Fruit fly (Drosophila melanogaster) whole organism, embryonic: ENCODE measurements around the gene Tasp1.

Experiments
- ATbp ChIP-seq: fragments of 200-800 bp; sonication (Bioruptor generic); optimal IDR thresholded peaks from 2 replicates; lab custom pipeline; 2017; ENCODE audit warnings: missing biosample characterization, mild to moderate bottlenecking, missing genetic modification characterization, missing genetic modification reagents
- C15 ChIP-seq: fragments of 200-800 bp; sonication (Bioruptor generic); IDR thresholded peaks from 3 replicates; pipeline ENCODE4 v1.3.6; 2022; ENCODE audit warnings: missing biosample characterization, missing genetic modification characterization
- CG11723 ChIP-seq: fragments of 200-800 bp; sonication (Bioruptor generic); optimal IDR thresholded peaks from 2 replicates; lab custom pipeline; 2017; ENCODE audit warnings: missing biosample characterization, mild to moderate bottlenecking, missing genetic modification characterization
- CG12236 ChIP-seq: fragments of 200-800 bp; sonication (Bioruptor generic); optimal IDR thresholded peaks from 2 replicates; lab custom pipeline; 2016; ENCODE audit warnings: missing biosample characterization, missing genetic modification characterization
- CG12744 ChIP-seq: fragments of 200-800 bp; sonication (Bioruptor generic); optimal IDR thresholded peaks from 2 replicates; lab custom pipeline; 2016; ENCODE audit warnings: missing biosample characterization, missing genetic modification characterization
- CG15073 ChIP-seq: fragments of 200-800 bp; sonication (Bioruptor generic); optimal IDR thresholded peaks from 2 replicates; lab custom pipeline; 2016; ENCODE audit warnings: missing biosample characterization, missing genetic modification characterization
- CG15479 ChIP-seq: fragments of 200-800 bp; sonication (Bioruptor generic); optimal IDR thresholded peaks from 3 replicates; lab custom pipeline; 2019; ENCODE audit warnings: missing biosample characterization, mild to moderate bottlenecking, missing genetic modification characterization, moderate library complexity
- CG15514 ChIP-seq: fragments of 200-800 bp; sonication (Bioruptor generic); optimal IDR thresholded peaks from 3 replicates; lab custom pipeline; 2017; ENCODE audit warnings: missing biosample characterization, missing genetic modification characterization, mild to moderate bottlenecking, moderate library complexity, missing genetic modification reagents
- CG15601 ChIP-seq: fragments of 200-800 bp; sonication (Bioruptor generic); optimal IDR thresholded peaks from 3 replicates; lab custom pipeline; 2019; ENCODE audit warnings: missing biosample characterization, mild to moderate bottlenecking, missing genetic modification characterization, moderate library complexity
- CG16779 ChIP-seq: fragments of 200-800 bp; sonication (Bioruptor generic); IDR thresholded peaks from 2 replicates; pipeline ENCODE4 v1.3.6; 2022; ENCODE audit warnings: missing biosample characterization, missing genetic modification characterization
- CG16815 ChIP-seq: fragments of 200-800 bp; sonication (Bioruptor generic); optimal IDR thresholded peaks from 3 replicates; lab custom pipeline; 2017; ENCODE audit warnings: missing biosample characterization, mild to moderate bottlenecking, missing genetic modification characterization
- CG17186 ChIP-seq: fragments of 200-800 bp; sonication (Bioruptor generic); optimal IDR thresholded peaks from 3 replicates; lab custom pipeline; 2017; ENCODE audit warnings: missing biosample characterization, missing genetic modification reagents, missing genetic modification characterization
- CG17359 ChIP-seq: fragments of 200-800 bp; sonication (Bioruptor generic); optimal IDR thresholded peaks from 3 replicates; lab custom pipeline; 2018; ENCODE audit warnings: missing biosample characterization, mild to moderate bottlenecking, missing genetic modification characterization, moderate library complexity
- CG17568 ChIP-seq: fragments of 200-800 bp; sonication (Bioruptor generic); optimal IDR thresholded peaks from 2 replicates; lab custom pipeline; 2018; ENCODE audit warnings: missing biosample characterization, mild to moderate bottlenecking, missing genetic modification characterization, moderate library complexity
- CG17829 ChIP-seq: fragments of 200-800 bp; optimal IDR thresholded peaks from 2 replicates; lab custom pipeline; 2019; ENCODE audit warnings: missing biosample characterization, mild to moderate bottlenecking, missing genetic modification characterization, moderate library complexity
- CG3281 ChIP-seq: fragments of 200-800 bp; sonication (Bioruptor generic); optimal IDR thresholded peaks from 3 replicates; lab custom pipeline; 2017; ENCODE audit warnings: missing biosample characterization, mild to moderate bottlenecking, missing genetic modification characterization
- Chrac-16 ChIP-seq: fragments of 200-800 bp; sonication (Bioruptor generic); optimal IDR thresholded peaks from 3 replicates; lab custom pipeline; 2016; ENCODE audit warnings: missing biosample characterization, missing genetic modification characterization
- Dfd ChIP-seq, 2 experiments: fragments of >200 bp; optimal IDR thresholded peaks; 2 replicates each; lab custom pipeline; 2017; ENCODE audit warnings: missing biosample characterization in 2 of 2, missing genetic modification characterization in 2 of 2
- Dip2 ChIP-seq: fragments of 200-800 bp; sonication (Bioruptor generic); IDR thresholded peaks from 2 replicates; pipeline ENCODE4 v1.3.6; 2022; ENCODE audit warnings: missing biosample characterization, missing genetic modification characterization
- Fer2 ChIP-seq: fragments of 200-800 bp; sonication (Bioruptor generic); optimal IDR thresholded peaks from 2 replicates; lab custom pipeline; 2018; ENCODE audit warnings: missing biosample characterization, mild to moderate bottlenecking, missing genetic modification characterization, moderate library complexity
- H15 ChIP-seq: fragments of 200-800 bp; sonication (Bioruptor generic); IDR thresholded peaks from 3 replicates; pipeline ENCODE4 v1.3.6; 2022; ENCODE audit warnings: missing biosample characterization, missing genetic modification characterization
- Hand ChIP-seq: fragments of 200-800 bp; sonication (Bioruptor generic); optimal IDR thresholded peaks from 2 replicates; lab custom pipeline; 2017; ENCODE audit warnings: mild to moderate bottlenecking, missing biosample characterization, missing genetic modification reagents, missing genetic modification characterization
- Hr3 ChIP-seq: fragments of 200-800 bp; sonication (Bioruptor generic); optimal IDR thresholded peaks from 3 replicates; lab custom pipeline; 2016; ENCODE audit warnings: missing biosample characterization, missing genetic modification characterization
- Hr51 ChIP-seq, 2 experiments: fragments of 200-800 bp; sonication (Bioruptor generic); optimal IDR thresholded peaks; 2 replicates in 1 of 2; 3 replicates in 1 of 2; lab custom pipeline; 2016 to 2018; ENCODE audit warnings: missing biosample characterization in 2 of 2, missing genetic modification characterization in 2 of 2, mild to moderate bottlenecking in 1 of 2, moderate library complexity in 1 of 2
- Hsf ChIP-seq: fragments of 200-800 bp; sonication (Bioruptor generic); optimal IDR thresholded peaks from 3 replicates; lab custom pipeline; 2016; ENCODE audit warnings: missing biosample characterization, missing genetic modification characterization
- Mrtf ChIP-seq: fragments of 200-800 bp; sonication (Bioruptor generic); IDR thresholded peaks from 3 replicates; pipeline ENCODE4 v1.3.6; 2022; ENCODE audit warnings: missing biosample characterization, missing genetic modification characterization
- NC2β ChIP-seq: fragments of 200-800 bp; sonication (Bioruptor generic); optimal IDR thresholded peaks from 2 replicates; lab custom pipeline; 2016; ENCODE audit warnings: missing biosample characterization, missing genetic modification characterization
- Scr ChIP-seq: fragments of 200-800 bp; sonication (Bioruptor generic); IDR thresholded peaks from 2 replicates; pipeline ENCODE4 v1.3.6; 2022; ENCODE audit warnings: missing biosample characterization, missing genetic modification characterization; ENCODE audit not compliant: partially characterized antibody
- ara ChIP-seq: fragments of 200-800 bp; sonication (Bioruptor generic); IDR thresholded peaks from 2 replicates; pipeline ENCODE4 v1.3.6; 2022; ENCODE audit warnings: missing biosample characterization, missing genetic modification characterization
- ash1 ChIP-seq: fragments of 200-800 bp; sonication (Bioruptor generic); optimal IDR thresholded peaks from 2 replicates; lab custom pipeline; 2018; ENCODE audit warnings: missing biosample characterization, mild to moderate bottlenecking, missing genetic modification characterization
- bcd ChIP-seq: fragments of 200-800 bp; sonication (Bioruptor generic); optimal IDR thresholded peaks from 2 replicates; lab custom pipeline; 2017; ENCODE audit warnings: missing biosample characterization, mild to moderate bottlenecking, missing genetic modification characterization
- bigmax ChIP-seq: fragments of 200-800 bp; sonication (Bioruptor generic); optimal IDR thresholded peaks from 2 replicates; lab custom pipeline; 2018; ENCODE audit warnings: missing biosample characterization, mild to moderate bottlenecking, missing genetic modification characterization
- cas ChIP-seq: fragments of 200-800 bp; sonication (Bioruptor generic); IDR thresholded peaks from 2 replicates; pipeline ENCODE4 v1.3.6; 2022; ENCODE audit warnings: missing biosample characterization, missing genetic modification characterization
- ems ChIP-seq: fragments of 200-800 bp; sonication (Bioruptor generic); optimal IDR thresholded peaks from 3 replicates; lab custom pipeline; 2016; ENCODE audit warnings: missing biosample characterization, missing genetic modification characterization
- exex ChIP-seq: fragments of 200-800 bp; sonication (Bioruptor generic); optimal IDR thresholded peaks from 4 replicates; lab custom pipeline; 2018; ENCODE audit warnings: missing biosample characterization, mild to moderate bottlenecking, missing genetic modification characterization, moderate library complexity
- fu2 ChIP-seq: fragments of 200-800 bp; sonication (Bioruptor generic); optimal IDR thresholded peaks from 2 replicates; lab custom pipeline; 2016; ENCODE audit warnings: missing biosample characterization, missing genetic modification characterization
- grau ChIP-seq: fragments of 200-800 bp; optimal IDR thresholded peaks from 3 replicates; lab custom pipeline; 2019; ENCODE audit warnings: missing biosample characterization, mild to moderate bottlenecking, missing genetic modification characterization, moderate library complexity
- gsb ChIP-seq: fragments of 200-800 bp; sonication (Bioruptor generic); IDR thresholded peaks from 2 replicates; pipeline ENCODE4 v1.3.6; 2022; ENCODE audit warnings: missing biosample characterization, missing genetic modification characterization
- hkb ChIP-seq, 2 experiments: fragments of 200-800 bp in 1 of 2; fragments of >200 bp in 1 of 2; sonication (Bioruptor generic) in 1 of 2; IDR thresholded peaks in 1 of 2; optimal IDR thresholded peaks in 1 of 2; 2 replicates each; pipeline versions ENCODE4 v1.3.6 to Lab custom; 2017 to 2022; ENCODE audit warnings: missing biosample characterization in 1 of 2, missing genetic modification characterization in 1 of 2
- ken ChIP-seq: fragments of 200-800 bp; sonication (Bioruptor generic); IDR thresholded peaks from 3 replicates; pipeline ENCODE4 v1.3.6; 2022; ENCODE audit warnings: missing biosample characterization, missing genetic modification characterization
- knrl ChIP-seq: fragments of 200-800 bp; sonication (Bioruptor generic); IDR thresholded peaks from 3 replicates; pipeline ENCODE4 v1.3.6; 2022; ENCODE audit warnings: missing biosample characterization, missing genetic modification characterization; ENCODE audit not compliant: partially characterized antibody
- luna ChIP-seq: fragments of 200-800 bp; sonication (Bioruptor generic); optimal IDR thresholded peaks from 2 replicates; lab custom pipeline; 2016; ENCODE audit warnings: missing biosample characterization, missing genetic modification characterization
- pita ChIP-seq: fragments of 200-800 bp; sonication (Bioruptor generic); optimal IDR thresholded peaks from 2 replicates; lab custom pipeline; 2017; ENCODE audit warnings: missing biosample characterization, mild to moderate bottlenecking, missing genetic modification characterization
- ro ChIP-seq: fragments of 200-800 bp; sonication (Bioruptor generic); IDR thresholded peaks from 2 replicates; pipeline ENCODE4 v1.3.6; 2022; ENCODE audit warnings: missing biosample characterization, missing genetic modification characterization
- sd ChIP-seq: fragments of 200-800 bp; sonication (Bioruptor generic); optimal IDR thresholded peaks from 3 replicates; lab custom pipeline; 2018; ENCODE audit warnings: missing biosample characterization, mild to moderate bottlenecking, missing genetic modification characterization, moderate library complexity
- sna ChIP-seq: fragments of 200-800 bp; sonication (Bioruptor generic); IDR thresholded peaks from 2 replicates; pipeline ENCODE4 v1.3.6; 2022; ENCODE audit warnings: missing biosample characterization, missing genetic modification characterization; ENCODE audit not compliant: partially characterized antibody
- sqz ChIP-seq: fragments of 200-800 bp; sonication (Bioruptor generic); optimal IDR thresholded peaks from 3 replicates; lab custom pipeline; 2018; ENCODE audit warnings: missing biosample characterization, mild to moderate bottlenecking, missing genetic modification characterization
- unpg ChIP-seq: fragments of 200-800 bp; sonication (Bioruptor generic); optimal IDR thresholded peaks from 3 replicates; lab custom pipeline; 2018; ENCODE audit warnings: missing biosample characterization, mild to moderate bottlenecking, missing genetic modification characterization, moderate library complexity
- wor ChIP-seq: fragments of 200-800 bp; sonication (Bioruptor generic); IDR thresholded peaks from 2 replicates; pipeline ENCODE4 v1.3.6; 2022; ENCODE audit warnings: missing biosample characterization, missing genetic modification characterization

Tasp1 gene

DNA sequence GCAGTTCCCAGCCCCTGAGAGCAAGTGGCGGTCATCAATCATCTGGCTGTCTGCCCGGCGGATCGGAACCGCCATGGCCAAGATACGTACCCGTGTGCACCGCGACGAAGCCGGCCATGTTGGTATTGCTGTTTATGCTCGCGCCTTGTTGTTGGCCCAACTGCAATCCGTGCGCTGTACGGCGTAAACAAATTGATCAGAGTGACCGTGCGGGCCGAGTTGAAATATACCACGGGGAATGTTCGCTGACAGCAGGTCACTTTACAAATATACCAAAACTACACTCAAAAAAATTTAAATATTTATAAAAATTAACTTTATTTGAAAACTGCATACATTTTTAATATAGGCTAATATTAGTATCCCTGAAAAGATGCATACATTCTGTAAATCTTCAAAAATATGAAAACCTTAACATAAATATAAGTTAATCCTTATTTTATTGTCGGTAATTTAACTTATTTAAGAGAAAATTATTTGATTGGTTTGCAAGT is at the start of gene Tasp1 (continued):
- TF ChIP-seq Chrac-16 (peak; percentile 50), ash1 (GFP tag; lab: Kevin White, UChicago) (no peak), wor (GFP tag; lab: Robert Waterston, UW) (peak; percentile 10; the same call in 1 of the 2 replicates), unpg (GFP tag; lab: Kevin White, UChicago) (peak; percentile 69), sd (peak; percentile 86), Dfd (GFP tag; optimal IDR thresholded peaks at IDR 0.05; lab: Kevin White, UChicago) (no peak), ems (GFP tag; lab: Kevin White, UChicago) (peak; percentile 1), exex (no peak), H15 (GFP tag; lab: Robert Waterston, UW) (no peak), NC2β (no peak), ken (GFP tag; lab: Robert Waterston, UW) (peak; percentile 57; the same call in 2 of the 3 replicates), hkb (optimal IDR thresholded peaks at IDR 0.05; lab: Kevin White, UChicago) (no peak), hkb (GFP tag; IDR thresholded peaks at IDR 0.05; lab: Robert Waterston, UW) (peak; percentile 74), luna (GFP tag; lab: Kevin White, UChicago) (no peak), Scr (peak; percentile 23; the same call in 1 of the 2 replicates), CG15073 (GFP tag; lab: Kevin White, UChicago) (no peak), CG17359 (peak; percentile 60), ATbp (GFP tag; lab: Kevin White, UChicago) (no peak), ro (GFP tag; lab: Robert Waterston, UW) (0 out of 2 replicates have a peak, but pooled peaks have one; percentile 32), CG15514 (GFP tag; lab: Kevin White, UChicago) (peak; percentile 58), CG15601 (tag; lab: Kevin White, UChicago) (peak; percentile 55), knrl (no peak; the same call in 2 of the 3 replicates), grau (tag; lab: Kevin White, UChicago) (peak; percentile 78), cas (GFP tag; lab: Robert Waterston, UW) (peak; percentile 71; the same call in 1 of the 2 replicates), CG16779 (GFP tag; lab: Robert Waterston, UW) (no peak), bigmax (GFP tag; lab: Kevin White, UChicago) (no peak), fu2 (GFP tag; lab: Kevin White, UChicago) (no peak), CG3281 (GFP tag; lab: Kevin White, UChicago) (peak; percentile 43), Hand (no peak), Hsf (GFP tag; lab: Kevin White, UChicago) (peak; percentile 53), CG12236 (no peak), Mrtf (GFP tag; lab: Robert Waterston, UW) (no peak), ara (GFP tag; lab: Robert Waterston, UW) (0 out of 2 replicates have a peak, but pooled peaks have one; percentile 12), sqz (GFP tag; lab: Kevin White, UChicago) (no peak), bcd (peak; percentile 54), CG17568 (GFP tag; lab: Kevin White, UChicago) (no peak), Hr51 (GFP tag; optimal IDR thresholded peaks at IDR 0.05; lab: Kevin White, UChicago) (peak in 1 of 2 experiments; percentile 4), CG16815 (peak; percentile 5), sna (no peak), Dip2 (GFP tag; lab: Robert Waterston, UW) (no peak), CG17186 (peak; percentile 5), C15 (no peak), Fer2 (peak; percentile 10), CG17829 (tag; lab: Kevin White, UChicago) (peak; percentile 80), CG11723 (GFP tag; lab: Kevin White, UChicago) (no peak), pita (GFP tag; lab: Kevin White, UChicago) (no peak), gsb (GFP tag; lab: Robert Waterston, UW) (no peak), CG12744 (GFP tag; lab: Kevin White, UChicago) (no peak), Hr3 (GFP tag; lab: Kevin White, UChicago) (peak; percentile 49), CG15479 (no peak)
